Worm (Caenorhabditis elegans): ENCODE data around the gene attf-4.

DNA sequence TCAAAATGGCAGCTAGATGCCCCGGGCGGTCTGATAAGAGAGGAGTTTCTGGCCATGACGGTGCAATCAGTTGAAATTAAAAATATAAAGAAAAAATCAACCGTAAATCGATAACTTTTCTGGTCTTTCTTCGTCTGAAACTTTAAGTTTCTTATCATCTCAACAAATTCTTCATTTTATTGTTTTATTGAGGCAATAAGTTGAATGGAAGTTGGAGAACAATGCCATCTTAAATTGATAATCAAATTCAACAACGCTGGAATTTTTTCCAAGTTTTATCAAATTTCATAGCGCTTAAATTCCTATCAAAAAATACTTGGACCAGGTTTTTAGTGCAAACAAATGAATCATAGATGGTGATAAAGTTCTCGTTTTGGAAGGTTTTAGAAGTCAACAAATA, 36.6 kb downstream of the attf-4 start:
- TF ChIP-seq unc-130 (tag; optimal IDR thresholded peaks at IDR 0.05) (no peak), ama-1 (optimal IDR thresholded peaks at IDR 0.05) (no peak), dsc-1 (tag; optimal IDR thresholded peaks at IDR 0.05) (no peak), ets-5 (GFP tag; IDR thresholded peaks at IDR 0.05) (no peak), nhr-12 (tag; optimal IDR thresholded peaks at IDR 0.05) (no peak), nhr-77 (tag; optimal IDR thresholded peaks at IDR 0.05) (no peak), efl-1 (optimal IDR thresholded peaks at IDR 0.05) (no peak), efl-1 (GFP tag; optimal IDR thresholded peaks at IDR 0.05 in 1 of 2) (no peak), unc-98 (GFP tag; IDR thresholded peaks at IDR 0.05) (no peak), hlh-17 (GFP tag; optimal IDR thresholded peaks at IDR 0.05; ENCODE audit: borderline replicate concordance) (no peak), nhr-76 (tag; optimal IDR thresholded peaks at IDR 0.05) (no peak)
